Fruit fly (Drosophila melanogaster): ENCODE results near the gene CG3847.

CG3847 gene

dm6 chrX:6356748-6357397, 10.0 kb downstream of the CG3847 start (continued):
- TF ChIP-seq usp (GFP tag; optimal IDR thresholded peaks at IDR 0.05) (no peak), mirr (GFP tag; optimal IDR thresholded peaks at IDR 0.05) (peak; percentile 95), CG13424 (tag; optimal IDR thresholded peaks at IDR 0.05) (peak; percentile 10), Side (GFP tag; optimal IDR thresholded peaks at IDR 0.05) (no peak), org-1 (GFP tag; optimal IDR thresholded peaks at IDR 0.05) (no peak), CG33213 (GFP tag; optimal IDR thresholded peaks at IDR 0.05) (no peak), bbx (GFP tag; IDR thresholded peaks at IDR 0.05; ENCODE audit: partially characterized antibody) (no peak), CG7357 (GFP tag; IDR thresholded peaks at IDR 0.05) (no peak), emc (GFP tag; optimal IDR thresholded peaks at IDR 0.05) (no peak), CG12769 (tag; optimal IDR thresholded peaks at IDR 0.05) (peak; percentile 22), Mes4 (GFP tag; optimal IDR thresholded peaks at IDR 0.05) (no peak), CG30403 (GFP tag; optimal IDR thresholded peaks at IDR 0.05) (peak; percentile 18), esg (GFP tag; conservative IDR thresholded peaks at IDR 0.05) (no peak), CG12659 (GFP tag; optimal IDR thresholded peaks at IDR 0.05) (no peak), toy (GFP tag; IDR thresholded peaks at IDR 0.05) (no peak), pum (GFP tag; optimal IDR thresholded peaks at IDR 0.05) (no peak), Atf6 (GFP tag; IDR thresholded peaks at IDR 0.05) (no peak), CG42726 (GFP tag; IDR thresholded peaks at IDR 0.05; ENCODE audit: partially characterized antibody) (no peak), CG10147 (GFP tag; optimal IDR thresholded peaks at IDR 0.05) (no peak), CG8359 (GFP tag; optimal IDR thresholded peaks at IDR 0.05; ENCODE audit: borderline replicate concordance) (no peak), chn (GFP tag; optimal IDR thresholded peaks at IDR 0.05) (no peak), Stat92E (GFP tag; optimal IDR thresholded peaks at IDR 0.05) (no peak), Ptx1 (GFP tag; IDR thresholded peaks at IDR 0.05) (peak; percentile 29; the same call in 1 of the 2 replicates), CG15073 (GFP tag; optimal IDR thresholded peaks at IDR 0.05) (no peak), ato (GFP tag; IDR thresholded peaks at IDR 0.05; ENCODE audit: partially characterized antibody) (no peak), jumu (GFP tag; optimal IDR thresholded peaks at IDR 0.05) (no peak), stc (GFP tag; IDR thresholded peaks at IDR 0.05) (no peak), TFAM (GFP tag; optimal IDR thresholded peaks at IDR 0.05) (no peak), CG2678 (tag; optimal IDR thresholded peaks at IDR 0.05) (peak; percentile 44), CG4404 (GFP tag; IDR thresholded peaks at IDR 0.05) (no peak), Drgx (GFP tag; IDR thresholded peaks at IDR 0.05) (peak; percentile 54), CG5180 (GFP tag; optimal IDR thresholded peaks at IDR 0.05) (no peak), abd-A (tag; optimal IDR thresholded peaks at IDR 0.05) (peak; percentile 15), CG31224 (GFP tag; IDR thresholded peaks at IDR 0.05) (no peak), Bteb2 (GFP tag; optimal IDR thresholded peaks at IDR 0.05) (no peak), Med (GFP tag) (peak; percentile 33), Antp (GFP tag; optimal IDR thresholded peaks at IDR 0.05) (no peak), al (GFP tag; IDR thresholded peaks at IDR 0.05) (no peak), br (optimal IDR thresholded peaks at IDR 0.05) (no peak), CG2712 (tag; optimal IDR thresholded peaks at IDR 0.05) (peak; percentile 16), Ada2b (GFP tag; IDR thresholded peaks at IDR 0.05) (no peak), GATAe (GFP tag; conservative IDR thresholded peaks at IDR 0.05) (peak; percentile 93), gem (tag; optimal IDR thresholded peaks at IDR 0.05) (peak; percentile 50), CG3838 (GFP tag; optimal IDR thresholded peaks at IDR 0.05) (no peak), sima (GFP tag; optimal IDR thresholded peaks at IDR 0.05) (no peak), zfh2 (GFP tag; optimal IDR thresholded peaks at IDR 0.05) (peak; percentile 11), vvl (GFP tag; IDR thresholded peaks at IDR 0.05) (no peak), Lpt (GFP tag; optimal IDR thresholded peaks at IDR 0.05) (no peak), Myb (GFP tag; optimal IDR thresholded peaks at IDR 0.05) (no peak), CG9609 (GFP tag; optimal IDR thresholded peaks at IDR 0.05) (no peak), Pdp1 (GFP tag; optimal IDR thresholded peaks at IDR 0.05) (peak in 1 of 2 experiments; percentile 15)
